Worm (Caenorhabditis elegans): ENCODE data around the gene fut-5.
A peak's percentile ranks its signal among the peaks of the same experiment; 100 is the strongest.

Gene fut-5

ce11 chrII:4703011-4703410 is 35.5 kb upstream of the fut-5 start:
- TF ChIP-seq mab-5 (tag; optimal IDR thresholded peaks at IDR 0.05) (no peak), mep-1 (tag; optimal IDR thresholded peaks at IDR 0.05) (no peak), nhr-237 (tag; optimal IDR thresholded peaks at IDR 0.05) (no peak), blmp-1 (tag; optimal IDR thresholded peaks at IDR 0.05) (no peak), unc-62 (GFP tag; optimal IDR thresholded peaks at IDR 0.05) (no peak), bed-3 (GFP tag; optimal IDR thresholded peaks at IDR 0.05) (no peak), pha-4 (tag; optimal IDR thresholded peaks at IDR 0.05) (no peak), lsy-2 (tag; optimal IDR thresholded peaks at IDR 0.05) (no peak), ztf-11 (tag; optimal IDR thresholded peaks at IDR 0.05) (no peak), cnd-1 (tag; optimal IDR thresholded peaks at IDR 0.05) (no peak), ceh-39 (tag; optimal IDR thresholded peaks at IDR 0.05) (no peak), hlh-1 (tag; optimal IDR thresholded peaks at IDR 0.05) (no peak), tbx-8 (GFP tag; optimal IDR thresholded peaks at IDR 0.05) (no peak), lin-32 (GFP tag; optimal IDR thresholded peaks at IDR 0.05) (no peak), nhr-2 (tag; optimal IDR thresholded peaks at IDR 0.05) (no peak), snpc-4 (tag; optimal IDR thresholded peaks at IDR 0.05) (no peak), lin-13 (tag; optimal IDR thresholded peaks at IDR 0.05) (no peak)

ce11 chrII:4701482-4702119 is 34.1 kb upstream of the fut-5 start, which contains the start of gene unc-85:
unc-85 (plus strand) TSS chrII:4702069.
- TF ChIP-seq cnd-1 (tag; optimal IDR thresholded peaks at IDR 0.05) = peak; percentile 48
- TF ChIP-seq nhr-237 (tag; optimal IDR thresholded peaks at IDR 0.05) = peak; percentile 60
- peak; percentile 70 for TF ChIP-seq mep-1 (tag; optimal IDR thresholded peaks at IDR 0.05)
- TF ChIP-seq hlh-1 (tag; optimal IDR thresholded peaks at IDR 0.05) = peak; percentile 6
- peak; percentile 68 for TF ChIP-seq drap-1 (GFP tag; optimal IDR thresholded peaks at IDR 0.05)
- TF ChIP-seq lsy-2 (tag; optimal IDR thresholded peaks at IDR 0.05) = peak; percentile 67
- TF ChIP-seq sptf-1 (tag; optimal IDR thresholded peaks at IDR 0.05) = peak; percentile 87
- peak; percentile 77 for TF ChIP-seq mls-2 (tag; optimal IDR thresholded peaks at IDR 0.05)
- TF ChIP-seq lin-13 (tag; optimal IDR thresholded peaks at IDR 0.05) = peak; percentile 12
- TF ChIP-seq ces-1 (GFP tag; optimal IDR thresholded peaks at IDR 0.05) = peak; percentile 48
- peak; percentile 57 for TF ChIP-seq M03D4.4 (tag; optimal IDR thresholded peaks at IDR 0.05)
- peak; percentile 66 for TF ChIP-seq ceh-43 (GFP tag; optimal IDR thresholded peaks at IDR 0.05)
- TF ChIP-seq elt-1 (tag; optimal IDR thresholded peaks at IDR 0.05; ENCODE audit: borderline replicate concordance, insufficient read depth) = peak; percentile 6
- TF ChIP-seq ztf-11 (tag; optimal IDR thresholded peaks at IDR 0.05) = peak; percentile 29
- peak; percentile 68 for TF ChIP-seq unc-120 (tag; optimal IDR thresholded peaks at IDR 0.05; ENCODE audit: poor library complexity, severe bottlenecking)
- TF ChIP-seq ham-2 (GFP tag; optimal IDR thresholded peaks at IDR 0.05) = peak; percentile 48

ce11 chrII:4698266-4698771 is 30.8 kb upstream of the fut-5 start, which contains the start of the genes rpn-5 and scc-1:
rpn-5 (minus strand) TSS chrII:4698427.
scc-1 (plus strand) TSS chrII:4698721.
- TF ChIP-seq drap-1 (GFP tag; optimal IDR thresholded peaks at IDR 0.05) = no peak
- TF ChIP-seq lin-13 (tag; optimal IDR thresholded peaks at IDR 0.05) = peak; percentile 42
- TF ChIP-seq sem-2 (GFP tag; optimal IDR thresholded peaks at IDR 0.05) = no peak
- no peak for TF ChIP-seq flh-1 (GFP tag; optimal IDR thresholded peaks at IDR 0.05)
- TF ChIP-seq tbx-8 (GFP tag; optimal IDR thresholded peaks at IDR 0.05) = no peak
- peak; percentile 88 for TF ChIP-seq unc-62 (GFP tag; optimal IDR thresholded peaks at IDR 0.05)
- TF ChIP-seq mab-5 (tag; optimal IDR thresholded peaks at IDR 0.05) = no peak
- no peak for TF ChIP-seq ceh-83 (GFP tag; optimal IDR thresholded peaks at IDR 0.05)
- no peak for TF ChIP-seq bed-3 (GFP tag; optimal IDR thresholded peaks at IDR 0.05)
- TF ChIP-seq nhr-76 (tag; optimal IDR thresholded peaks at IDR 0.05) = no peak
- peak; percentile 80 for TF ChIP-seq ces-1 (GFP tag; optimal IDR thresholded peaks at IDR 0.05)
- TF ChIP-seq nhr-12 (tag; optimal IDR thresholded peaks at IDR 0.05) = no peak
- peak; percentile 55 for TF ChIP-seq ceh-39 (tag; optimal IDR thresholded peaks at IDR 0.05)
- no peak for TF ChIP-seq elt-3 (tag; optimal IDR thresholded peaks at IDR 0.05)
- TF ChIP-seq M03D4.4 (tag; optimal IDR thresholded peaks at IDR 0.05) = no peak
- no peak for TF ChIP-seq lin-32 (GFP tag; optimal IDR thresholded peaks at IDR 0.05)
- TF ChIP-seq ham-2 (GFP tag; optimal IDR thresholded peaks at IDR 0.05) = no peak
- peak; percentile 8 for TF ChIP-seq sptf-1 (tag; optimal IDR thresholded peaks at IDR 0.05)
- no peak for TF ChIP-seq nhr-28 (tag; optimal IDR thresholded peaks at IDR 0.05)
- no peak for TF ChIP-seq nhr-2 (tag; optimal IDR thresholded peaks at IDR 0.05)
- peak; percentile 55 for TF ChIP-seq mep-1 (tag; optimal IDR thresholded peaks at IDR 0.05)
- TF ChIP-seq ceh-43 (GFP tag; optimal IDR thresholded peaks at IDR 0.05) = no peak
- TF ChIP-seq nhr-237 (tag; optimal IDR thresholded peaks at IDR 0.05) = peak; percentile 71
- TF ChIP-seq ztf-11 (tag; optimal IDR thresholded peaks at IDR 0.05) = no peak
- TF ChIP-seq cnd-1 (tag; optimal IDR thresholded peaks at IDR 0.05) = no peak
- no peak for TF ChIP-seq blmp-1 (tag; optimal IDR thresholded peaks at IDR 0.05)
- TF ChIP-seq unc-120 (tag; optimal IDR thresholded peaks at IDR 0.05; ENCODE audit: poor library complexity, severe bottlenecking) = no peak
- peak; percentile 43 for TF ChIP-seq hlh-1 (tag; optimal IDR thresholded peaks at IDR 0.05)
- no peak for TF ChIP-seq mls-2 (tag; optimal IDR thresholded peaks at IDR 0.05)
- TF ChIP-seq pha-4 (tag; optimal IDR thresholded peaks at IDR 0.05) = peak; percentile 85
- no peak for TF ChIP-seq snpc-4 (tag; optimal IDR thresholded peaks at IDR 0.05)
- no peak for TF ChIP-seq elt-1 (tag; optimal IDR thresholded peaks at IDR 0.05; ENCODE audit: borderline replicate concordance, insufficient read depth)
- TF ChIP-seq unc-39 (tag; optimal IDR thresholded peaks at IDR 0.05) = no peak
- TF ChIP-seq zip-8 (tag; optimal IDR thresholded peaks at IDR 0.05) = no peak
- peak; percentile 99 for TF ChIP-seq lsy-2 (tag; optimal IDR thresholded peaks at IDR 0.05)
